Worm (Caenorhabditis elegans): ENCODE results near the gene rps-9.

DNA sequence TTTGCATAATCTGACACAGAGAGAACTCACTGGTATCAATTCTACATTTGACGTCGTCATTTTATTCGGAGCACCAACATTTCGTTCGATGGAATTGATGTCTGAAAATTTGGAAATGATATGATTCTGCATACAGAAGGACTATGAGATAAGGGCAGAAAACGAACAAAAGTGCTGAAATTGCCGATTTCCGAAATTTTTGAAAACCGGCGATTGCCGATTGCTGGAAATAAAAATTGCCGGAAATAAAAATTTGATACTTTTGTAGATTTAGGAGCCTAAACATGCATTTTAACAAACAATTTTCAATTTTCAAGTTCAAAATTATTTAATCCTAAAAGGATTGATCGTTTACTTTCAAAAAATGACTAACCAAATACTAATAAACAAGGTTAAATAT is 36.8 kb downstream of the rps-9 start, which contains the start of gene unc-53:
- TF ChIP-seq dve-1 (tag; optimal IDR thresholded peaks at IDR 0.05) (no peak), nhr-11 (tag; optimal IDR thresholded peaks at IDR 0.05) (no peak), syd-9 (tag; optimal IDR thresholded peaks at IDR 0.05) (no peak), nfya-1 (tag; optimal IDR thresholded peaks at IDR 0.05) (no peak), sox-4 (tag; optimal IDR thresholded peaks at IDR 0.05) (no peak), che-1 (tag; optimal IDR thresholded peaks at IDR 0.05) (no peak), sox-2 (GFP tag; IDR thresholded peaks at IDR 0.05) (no peak), ceh-34 (tag; optimal IDR thresholded peaks at IDR 0.05) (no peak), ama-1 (optimal IDR thresholded peaks at IDR 0.05) (no peak), ztf-16 (tag; optimal IDR thresholded peaks at IDR 0.05) (no peak), hlh-13 (GFP tag; optimal IDR thresholded peaks at IDR 0.05) (no peak), fkh-10 (GFP tag; optimal IDR thresholded peaks at IDR 0.05) (no peak), F13H6.1 (tag; optimal IDR thresholded peaks at IDR 0.05) (no peak)
